Fruit fly (Drosophila melanogaster) S2 (cell line): ENCODE results near the gene Archease.
A peak's percentile ranks its signal among the peaks of the same experiment; 100 is the strongest.

Experiments
- CG8478 ChIP-seq: fragments of >200 bp; optimal IDR thresholded peaks from 2 replicates; lab custom pipeline; 2018
- CTCF ChIP-seq, 2 experiments: fragments of >200 bp; optimal IDR thresholded peaks; 2 replicates each; lab custom pipeline; 2018

- peak; percentile 50 to 69 for TF ChIP-seq CTCF (optimal IDR thresholded peaks at IDR 0.05; lab: Kevin White, UChicago)
- no peak for TF ChIP-seq CG8478 (lab: Kevin White, UChicago)
Observed at dm6 chr3R:21619745-21620144, 43.0 kb downstream of the Archease start.
